Worm (Caenorhabditis elegans) whole organism, L2 larva: ENCODE data around the gene zgpa-1.

Experiments
- C34F6.9 ChIP-seq: fragments of 150-350 bp; optimal IDR thresholded peaks from 2 replicates; lab custom pipeline; 2014; ENCODE audit warnings: missing biosample characterization, missing genetic modification characterization
- F13H6.1 ChIP-seq: sonication (generic microtip); optimal IDR thresholded peaks from 2 replicates; lab custom pipeline; 2016; ENCODE audit warnings: missing genetic modification characterization, missing compliant biosample characterization
- R02D3.7 ChIP-seq: fragments of 150-350 bp; optimal IDR thresholded peaks from 2 replicates; lab custom pipeline; 2014; ENCODE audit warnings: missing biosample characterization, missing genetic modification characterization
- Y55F3AM.14 ChIP-seq: fragments of 200-800 bp; sonication (Bioruptor generic); optimal IDR thresholded peaks from 2 replicates; lab custom pipeline; 2018; ENCODE audit warnings: mild to moderate bottlenecking, missing genetic modification characterization, missing compliant biosample characterization
- ZK546.5 ChIP-seq: sonication (generic microtip); optimal IDR thresholded peaks from 2 replicates; lab custom pipeline; 2017; ENCODE audit warnings: missing biosample characterization, missing genetic modification characterization
- alr-1 ChIP-seq: fragments of 150-350 bp; optimal IDR thresholded peaks from 2 replicates; lab custom pipeline; 2014; ENCODE audit warnings: missing biosample characterization, missing genetic modification characterization
- aly-2 ChIP-seq: fragments of 150-350 bp; optimal IDR thresholded peaks from 2 replicates; lab custom pipeline; 2014; ENCODE audit warnings: missing biosample characterization, missing genetic modification characterization
- ama-1 ChIP-seq: fragments of 150-350 bp; optimal IDR thresholded peaks from 2 replicates; lab custom pipeline; 2018; ENCODE audit warnings: inconsistent platforms
- blmp-1 ChIP-seq: sonication (generic microtip); optimal IDR thresholded peaks from 2 replicates; lab custom pipeline; 2017; ENCODE audit warnings: missing genetic modification characterization, mild to moderate bottlenecking, missing compliant biosample characterization, antibody characterized with exemption, moderate library complexity; ENCODE audit not compliant: insufficient read depth
- ceh-16 ChIP-seq: fragments of 150-350 bp; optimal IDR thresholded peaks from 2 replicates; lab custom pipeline; 2014; ENCODE audit warnings: missing biosample characterization, missing genetic modification characterization
- ceh-82 ChIP-seq: fragments of 150-350 bp; optimal IDR thresholded peaks from 2 replicates; lab custom pipeline; 2014; ENCODE audit warnings: missing biosample characterization, missing genetic modification characterization
- crh-2 ChIP-seq: sonication (generic microtip); optimal IDR thresholded peaks from 2 replicates; lab custom pipeline; 2017; ENCODE audit warnings: missing biosample characterization, missing genetic modification characterization
- dmd-4 ChIP-seq: sonication (generic microtip); optimal IDR thresholded peaks from 2 replicates; lab custom pipeline; 2017; ENCODE audit warnings: missing biosample characterization, missing genetic modification characterization
- egl-27 ChIP-seq: sonication (generic microtip); optimal IDR thresholded peaks from 3 replicates; lab custom pipeline; 2017; ENCODE audit warnings: missing biosample characterization, missing genetic modification reagents, missing genetic modification characterization
- elt-1 ChIP-seq: fragments of 150-350 bp; optimal IDR thresholded peaks from 2 replicates; lab custom pipeline; 2014; ENCODE audit warnings: missing biosample characterization, missing genetic modification characterization
- elt-3 ChIP-seq: sonication (generic microtip); optimal IDR thresholded peaks from 2 replicates; lab custom pipeline; 2017; ENCODE audit warnings: missing biosample characterization, missing genetic modification characterization
- fos-1 ChIP-seq: fragments of 150-350 bp; optimal IDR thresholded peaks from 2 replicates; lab custom pipeline; 2014; ENCODE audit warnings: missing biosample characterization, missing genetic modification characterization
- gmeb-1 ChIP-seq: fragments of 150-350 bp; optimal IDR thresholded peaks from 2 replicates; lab custom pipeline; 2014; ENCODE audit warnings: missing biosample characterization, missing genetic modification characterization
- lin-11 ChIP-seq: fragments of 150-350 bp; sonication (generic microtip); optimal IDR thresholded peaks from 2 replicates; lab custom pipeline; 2014; ENCODE audit warnings: missing biosample characterization, missing genetic modification characterization, inconsistent platforms, mixed read lengths
- lin-13 ChIP-seq: fragments of 150-350 bp; optimal IDR thresholded peaks from 2 replicates; lab custom pipeline; 2014; ENCODE audit warnings: missing biosample characterization, missing genetic modification reagents, missing genetic modification characterization
- lin-39 ChIP-seq: fragments of 150-350 bp; optimal IDR thresholded peaks from 2 replicates; lab custom pipeline; 2014; ENCODE audit warnings: missing biosample characterization, missing genetic modification reagents, missing genetic modification characterization
- lsy-2 ChIP-seq, 2 experiments: fragments of 150-350 bp in 1 of 2; sonication (generic microtip) in 1 of 2; optimal IDR thresholded peaks; 2 replicates each; lab custom pipeline; 2014 to 2017; ENCODE audit warnings: missing biosample characterization in 2 of 2, missing genetic modification characterization in 2 of 2
- mab-5 ChIP-seq: fragments of 150-350 bp; optimal IDR thresholded peaks from 2 replicates; lab custom pipeline; 2014; ENCODE audit warnings: missing biosample characterization, missing genetic modification characterization
- mbf-1 ChIP-seq: sonication (generic microtip); optimal IDR thresholded peaks from 2 replicates; lab custom pipeline; 2017; ENCODE audit warnings: missing biosample characterization, missing genetic modification characterization
- mdl-1 ChIP-seq, 2 experiments: fragments of 150-350 bp in 1 of 2; sonication (generic microtip) in 1 of 2; optimal IDR thresholded peaks; 2 replicates each; lab custom pipeline; 2017; ENCODE audit warnings: missing biosample characterization in 2 of 2, missing genetic modification characterization in 2 of 2
- nhr-10 ChIP-seq: sonication (generic microtip); optimal IDR thresholded peaks from 2 replicates; lab custom pipeline; 2017; ENCODE audit warnings: missing biosample characterization, missing genetic modification characterization
- nhr-11 ChIP-seq: fragments of 150-350 bp; optimal IDR thresholded peaks from 2 replicates; lab custom pipeline; 2014; ENCODE audit warnings: missing biosample characterization, missing genetic modification characterization
- nhr-12 ChIP-seq: fragments of 150-350 bp; optimal IDR thresholded peaks from 2 replicates; lab custom pipeline; 2014; ENCODE audit warnings: missing biosample characterization, missing genetic modification characterization
- nhr-129 ChIP-seq: fragments of 150-350 bp; optimal IDR thresholded peaks from 2 replicates; lab custom pipeline; 2014; ENCODE audit warnings: missing biosample characterization, missing genetic modification characterization
- nhr-21 ChIP-seq: fragments of 150-350 bp; optimal IDR thresholded peaks from 2 replicates; lab custom pipeline; 2014; ENCODE audit warnings: missing biosample characterization, missing genetic modification characterization
- nhr-23 ChIP-seq: fragments of 150-350 bp; optimal IDR thresholded peaks from 2 replicates; lab custom pipeline; 2014; ENCODE audit warnings: missing biosample characterization, missing genetic modification reagents, missing genetic modification characterization
- nhr-237 ChIP-seq: fragments of 150-350 bp; optimal IDR thresholded peaks from 2 replicates; lab custom pipeline; 2014; ENCODE audit warnings: missing biosample characterization, missing genetic modification characterization
- nhr-25 ChIP-seq: fragments of 150-350 bp; sonication (generic microtip); optimal IDR thresholded peaks from 3 replicates; lab custom pipeline; 2014; ENCODE audit warnings: missing biosample characterization, missing genetic modification characterization
- nhr-6 ChIP-seq: fragments of 150-350 bp; optimal IDR thresholded peaks from 2 replicates; lab custom pipeline; 2014; ENCODE audit warnings: missing biosample characterization, missing genetic modification characterization
- nhr-77 ChIP-seq: fragments of 150-350 bp; optimal IDR thresholded peaks from 2 replicates; lab custom pipeline; 2014; ENCODE audit warnings: missing biosample characterization, missing genetic modification characterization
- peb-1 ChIP-seq: fragments of 150-350 bp; optimal IDR thresholded peaks from 2 replicates; lab custom pipeline; 2014; ENCODE audit warnings: missing biosample characterization, missing genetic modification characterization
- sem-4 ChIP-seq: fragments of 150-350 bp; optimal IDR thresholded peaks from 2 replicates; lab custom pipeline; 2014; ENCODE audit warnings: missing biosample characterization, missing genetic modification reagents, missing genetic modification characterization
- skn-1 ChIP-seq: sonication (generic microtip); optimal IDR thresholded peaks from 2 replicates; lab custom pipeline; 2017; ENCODE audit warnings: missing biosample characterization, missing genetic modification characterization
- sma-3 ChIP-seq: sonication (generic microtip); optimal IDR thresholded peaks from 2 replicates; lab custom pipeline; 2016; ENCODE audit warnings: missing genetic modification reagents, missing genetic modification characterization, missing compliant biosample characterization
- sma-9 ChIP-seq, 2 experiments: fragments of 150-350 bp in 1 of 2; sonication (generic microtip) in 1 of 2; optimal IDR thresholded peaks; 2 replicates each; lab custom pipeline; 2014 to 2016; ENCODE audit warnings: missing genetic modification characterization in 2 of 2, mild to moderate bottlenecking in 1 of 2, missing biosample characterization in 1 of 2, missing compliant biosample characterization in 1 of 2, missing genetic modification reagents in 1 of 2, moderate library complexity in 1 of 2
- snpc-4 ChIP-seq: fragments of 150-350 bp; optimal IDR thresholded peaks from 2 replicates; lab custom pipeline; 2014; ENCODE audit warnings: missing biosample characterization, missing genetic modification characterization
- unc-39 ChIP-seq: fragments of 150-350 bp; optimal IDR thresholded peaks from 2 replicates; lab custom pipeline; 2014; ENCODE audit warnings: missing biosample characterization, missing genetic modification characterization
- unc-55 ChIP-seq: fragments of 150-350 bp; sonication (generic microtip); optimal IDR thresholded peaks from 3 replicates; lab custom pipeline; 2014; ENCODE audit warnings: missing biosample characterization, missing genetic modification reagents, missing genetic modification characterization
- unc-62 ChIP-seq: fragments of 150-350 bp; optimal IDR thresholded peaks from 2 replicates; lab custom pipeline; 2014; ENCODE audit warnings: missing biosample characterization, missing genetic modification reagents, missing genetic modification characterization
- zag-1 ChIP-seq: fragments of 150-350 bp; optimal IDR thresholded peaks from 2 replicates; lab custom pipeline; 2014; ENCODE audit warnings: missing biosample characterization, missing genetic modification characterization
- ztf-1 ChIP-seq: fragments of 200-800 bp; sonication (Bioruptor generic); conservative IDR thresholded peaks from 2 replicates; pipeline ENCODE4 v1.3.6; 2022; ENCODE audit warnings: missing genetic modification characterization, missing compliant biosample characterization
- ztf-11 ChIP-seq: sonication (generic microtip); optimal IDR thresholded peaks from 2 replicates; lab custom pipeline; 2017; ENCODE audit warnings: missing biosample characterization, missing genetic modification characterization
- ztf-4 ChIP-seq: fragments of 150-350 bp; optimal IDR thresholded peaks from 2 replicates; lab custom pipeline; 2014; ENCODE audit warnings: missing biosample characterization, missing genetic modification characterization

The zgpa-1 gene

DNA sequence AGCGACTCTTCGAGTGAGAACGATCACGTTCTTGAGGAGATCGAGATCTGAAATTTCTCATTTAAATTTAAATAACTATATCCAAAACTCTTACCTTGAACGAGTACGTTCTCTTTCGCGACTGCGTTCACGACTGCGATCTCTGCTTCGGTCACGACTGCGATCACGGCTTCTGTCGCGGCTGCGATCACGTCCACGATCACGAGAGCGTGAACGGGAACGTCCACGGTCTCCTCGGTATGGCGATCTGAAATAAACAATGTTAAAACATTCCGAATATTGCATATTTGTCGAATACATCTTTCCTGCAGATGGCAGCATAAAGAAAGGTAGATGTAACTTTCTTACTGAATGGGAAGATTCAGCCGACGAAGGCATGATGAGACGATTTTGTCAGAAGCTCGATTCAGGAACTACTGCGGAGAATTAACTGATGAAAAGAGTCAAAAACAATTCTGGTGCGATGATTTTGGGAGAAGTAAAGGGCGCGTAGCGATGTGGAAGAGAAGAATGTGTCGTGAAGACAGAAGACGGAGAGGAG lies 22.4 kb downstream of the zgpa-1 start:
- TF ChIP-seq nhr-10 (tag; lab: Kevin White, UChicago) (no peak), elt-1 (tag; lab: Kevin White, UChicago) (no peak), nhr-6 (tag; lab: Kevin White, UChicago) (no peak), dmd-4 (tag; lab: Kevin White, UChicago) (no peak), blmp-1 (tag; lab: Kevin White, UChicago) (no peak), alr-1 (tag; lab: Kevin White, UChicago) (no peak), lin-39 (tag; lab: Kevin White, UChicago) (no peak), ama-1 (no peak), Y55F3AM.14 (GFP tag; lab: Kevin White, UChicago) (no peak), nhr-237 (tag; lab: Kevin White, UChicago) (no peak)

DNA sequence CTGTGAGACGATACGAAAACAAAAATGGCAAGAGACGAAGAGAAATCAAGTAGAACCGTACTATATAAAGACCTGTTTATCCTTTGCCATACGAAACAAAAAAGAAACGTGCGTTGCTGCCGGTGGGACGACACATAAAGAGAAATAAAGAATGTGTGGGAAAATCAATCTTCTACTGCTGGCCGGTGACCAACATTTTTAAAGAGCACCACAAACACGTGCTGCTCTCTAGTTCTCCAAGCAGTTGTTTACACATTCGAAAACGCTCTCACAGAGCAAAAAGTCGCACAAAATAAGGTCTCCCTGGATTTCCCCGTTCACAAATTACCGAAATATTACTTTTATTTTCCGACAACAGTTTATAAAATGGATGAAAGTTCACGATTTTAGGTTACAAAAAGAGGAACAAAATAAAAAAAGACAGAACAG lies 23.1 kb downstream of the zgpa-1 start, which contains the start of gene imp-3:
Gene imp-3 (minus strand): TSS at position 93 of the 429 bp plus-strand sequence.
- TF ChIP-seq nhr-10 (tag; lab: Kevin White, UChicago) (no peak), unc-39 (tag; lab: Kevin White, UChicago) (no peak), blmp-1 (tag; lab: Kevin White, UChicago) (no peak), skn-1 (tag; lab: Kevin White, UChicago) (no peak), fos-1 (no peak), nhr-6 (tag; lab: Kevin White, UChicago) (peak; percentile 32), unc-55 (peak; percentile 25), snpc-4 (no peak), nhr-25 (tag; lab: Kevin White, UChicago) (peak; percentile 65), ztf-1 (GFP tag; lab: Robert Waterston, UW) (no peak), ceh-16 (no peak), F13H6.1 (tag; lab: Kevin White, UChicago) (peak; percentile 57), nhr-23 (tag; lab: Kevin White, UChicago) (no peak), nhr-11 (tag; lab: Kevin White, UChicago) (no peak), R02D3.7 (tag; lab: Kevin White, UChicago) (no peak), sma-9 (GFP tag; optimal IDR thresholded peaks at IDR 0.05; lab: Kevin White, UChicago) (peak; percentile 26), sma-9 (tag; optimal IDR thresholded peaks at IDR 0.05; lab: Kevin White, UChicago) (no peak), elt-3 (tag; lab: Kevin White, UChicago) (no peak), sem-4 (tag; lab: Kevin White, UChicago) (no peak), Y55F3AM.14 (GFP tag; lab: Kevin White, UChicago) (peak; percentile 27), ztf-4 (tag; lab: Kevin White, UChicago) (no peak), ZK546.5 (tag; lab: Kevin White, UChicago) (no peak), ceh-82 (no peak), C34F6.9 (tag; lab: Kevin White, UChicago) (peak; percentile 22), aly-2 (tag; lab: Kevin White, UChicago) (no peak), nhr-21 (tag; lab: Kevin White, UChicago) (peak; percentile 44), mdl-1 (tag; optimal IDR thresholded peaks at IDR 0.05; lab: Kevin White, UChicago) (peak; percentile 44 to 65), unc-62 (GFP tag; lab: Kevin White, UChicago) (no peak), sma-3 (GFP tag; lab: Kevin White, UChicago) (peak; percentile 61), mab-5 (tag; lab: Kevin White, UChicago) (peak; percentile 4), nhr-12 (tag; lab: Kevin White, UChicago) (no peak), lin-11 (no peak), ama-1 (peak; percentile 86), nhr-129 (tag; lab: Kevin White, UChicago) (peak; percentile 71), mbf-1 (no peak), gmeb-1 (peak; percentile 61), nhr-237 (tag; lab: Kevin White, UChicago) (no peak), peb-1 (tag; lab: Kevin White, UChicago) (no peak), crh-2 (tag; lab: Kevin White, UChicago) (peak; percentile 69), zag-1 (no peak), nhr-77 (no peak), alr-1 (tag; lab: Kevin White, UChicago) (no peak), egl-27 (no peak), dmd-4 (tag; lab: Kevin White, UChicago) (no peak), elt-1 (tag; lab: Kevin White, UChicago) (no peak), lin-39 (tag; lab: Kevin White, UChicago) (no peak), lsy-2 (tag; optimal IDR thresholded peaks at IDR 0.05; lab: Kevin White, UChicago) (peak in 1 of 2 experiments; percentile 73), lin-13 (peak; percentile 54), ztf-11 (tag; lab: Kevin White, UChicago) (no peak)
